Fruit fly (Drosophila melanogaster) whole organism, prepupa: ENCODE measurements around the gene mib1.

Source experiments
- Blimp-1 ChIP-seq: fragments of 200-800 bp; sonication (Bioruptor generic); optimal IDR thresholded peaks from 3 replicates; lab custom pipeline; 2017; ENCODE audit warnings: missing biosample characterization, missing genetic modification characterization, mild to moderate bottlenecking, moderate library complexity, missing genetic modification reagents
- CG10669 ChIP-seq: fragments of 200-800 bp; sonication (Bioruptor generic); optimal IDR thresholded peaks from 3 replicates; lab custom pipeline; 2018; ENCODE audit warnings: missing biosample characterization, mild to moderate bottlenecking, missing genetic modification characterization, moderate library complexity
- CG11294 ChIP-seq: fragments of 200-800 bp; sonication (Bioruptor generic); IDR thresholded peaks from 2 replicates; pipeline ENCODE4 v1.3.6; 2022; ENCODE audit warnings: missing biosample characterization, missing genetic modification characterization
- CG11762 ChIP-seq: fragments of 200-800 bp; sonication (Bioruptor generic); optimal IDR thresholded peaks from 3 replicates; lab custom pipeline; 2016; ENCODE audit warnings: missing biosample characterization, missing genetic modification characterization; ENCODE audit not compliant: insufficient read depth
- CG11902 ChIP-seq: fragments of 200-800 bp; sonication (Bioruptor generic); optimal IDR thresholded peaks from 3 replicates; lab custom pipeline; 2016; ENCODE audit warnings: missing biosample characterization, missing genetic modification characterization
- CG15336 ChIP-seq: fragments of 200-800 bp; sonication (Bioruptor generic); IDR thresholded peaks from 2 replicates; pipeline ENCODE4 v1.3.6; 2022; ENCODE audit warnings: missing biosample characterization, missing genetic modification characterization
- CG1621 ChIP-seq: fragments of 200-800 bp; sonication (Bioruptor generic); optimal IDR thresholded peaks from 3 replicates; lab custom pipeline; 2018; ENCODE audit warnings: missing biosample characterization, mild to moderate bottlenecking, missing genetic modification characterization
- CG3032 ChIP-seq: fragments of 200-800 bp; optimal IDR thresholded peaks from 2 replicates; lab custom pipeline; 2019; ENCODE audit warnings: missing biosample characterization, mild to moderate bottlenecking, missing genetic modification characterization, moderate library complexity
- CG31627 ChIP-seq: fragments of 200-800 bp; sonication (Bioruptor generic); optimal IDR thresholded peaks from 3 replicates; lab custom pipeline; 2016; ENCODE audit warnings: missing biosample characterization, missing genetic modification characterization
- CG32006 ChIP-seq: fragments of 200-800 bp; sonication (Bioruptor generic); optimal IDR thresholded peaks from 3 replicates; lab custom pipeline; 2017; ENCODE audit warnings: missing biosample characterization, mild to moderate bottlenecking, missing genetic modification characterization
- CG34406 ChIP-seq: fragments of 200-800 bp; sonication (Bioruptor generic); optimal IDR thresholded peaks from 3 replicates; lab custom pipeline; 2016; ENCODE audit warnings: missing biosample characterization, missing genetic modification characterization
- CG3919 ChIP-seq: fragments of 200-800 bp; sonication (Bioruptor generic); optimal IDR thresholded peaks from 3 replicates; lab custom pipeline; 2016; ENCODE audit warnings: missing biosample characterization, missing genetic modification characterization
- CG4318 ChIP-seq: fragments of 200-800 bp; sonication (Bioruptor generic); optimal IDR thresholded peaks from 3 replicates; lab custom pipeline; 2017; ENCODE audit warnings: missing biosample characterization, mild to moderate bottlenecking, missing genetic modification characterization
- CG6163 ChIP-seq: fragments of 200-800 bp; sonication (Bioruptor generic); IDR thresholded peaks from 3 replicates; pipeline ENCODE4 v1.3.6; 2022; ENCODE audit warnings: missing biosample characterization, missing genetic modification characterization
- CG6276 ChIP-seq: fragments of 200-800 bp; sonication (Bioruptor generic); optimal IDR thresholded peaks from 2 replicates; lab custom pipeline; 2017; ENCODE audit warnings: missing biosample characterization, mild to moderate bottlenecking, missing genetic modification characterization
- CG6792 ChIP-seq: fragments of 200-800 bp; sonication (Bioruptor generic); optimal IDR thresholded peaks from 3 replicates; lab custom pipeline; 2016; ENCODE audit warnings: missing biosample characterization, missing genetic modification characterization
- CG6808 ChIP-seq: fragments of 200-800 bp; sonication (Bioruptor generic); optimal IDR thresholded peaks from 3 replicates; lab custom pipeline; 2017; ENCODE audit warnings: missing biosample characterization, missing genetic modification characterization, mild to moderate bottlenecking, moderate library complexity, missing genetic modification reagents
- CG7368 ChIP-seq: fragments of 200-800 bp; sonication (Bioruptor generic); optimal IDR thresholded peaks from 3 replicates; lab custom pipeline; 2016; ENCODE audit warnings: missing biosample characterization, missing genetic modification characterization
- CG8319 ChIP-seq: fragments of 200-800 bp; sonication (Bioruptor generic); optimal IDR thresholded peaks from 3 replicates; lab custom pipeline; 2016; ENCODE audit warnings: missing biosample characterization, missing genetic modification characterization
- CG9139 ChIP-seq: fragments of 200-800 bp; sonication (Bioruptor generic); optimal IDR thresholded peaks from 3 replicates; lab custom pipeline; 2017; ENCODE audit warnings: missing biosample characterization, mild to moderate bottlenecking, missing genetic modification characterization
- Eip78C ChIP-seq: fragments of 200-800 bp; sonication (Bioruptor generic); peaks from one replicate; lab custom pipeline; 2016; ENCODE audit warnings: missing biosample characterization, missing genetic modification characterization
- Eip93F ChIP-seq: fragments of 200-800 bp; sonication (Bioruptor generic); optimal IDR thresholded peaks from 2 replicates; lab custom pipeline; 2016; ENCODE audit warnings: missing biosample characterization, mild to moderate bottlenecking, missing genetic modification characterization
- Gug ChIP-seq: fragments of 200-800 bp; sonication (Bioruptor generic); IDR thresholded peaks from 2 replicates; pipeline ENCODE4 v1.3.6; 2022; ENCODE audit warnings: missing biosample characterization, missing genetic modification characterization
- Hr38 ChIP-seq: sonication (Bioruptor generic); optimal IDR thresholded peaks from 2 replicates; lab custom pipeline; 2016; ENCODE audit warnings: missing biosample characterization, missing genetic modification characterization
- Hr39 ChIP-seq: fragments of 200-800 bp; sonication (Bioruptor generic); optimal IDR thresholded peaks from 2 replicates; lab custom pipeline; 2016; ENCODE audit warnings: missing biosample characterization, missing genetic modification characterization
- Met ChIP-seq: fragments of 200-800 bp; sonication (Bioruptor generic); optimal IDR thresholded peaks from 3 replicates; lab custom pipeline; 2016; ENCODE audit warnings: missing biosample characterization, missing genetic modification characterization
- Smox ChIP-seq: fragments of 200-800 bp; sonication (Bioruptor generic); optimal IDR thresholded peaks from 3 replicates; lab custom pipeline; 2016; ENCODE audit warnings: missing biosample characterization, missing genetic modification characterization
- achi ChIP-seq: fragments of 200-800 bp; sonication (Bioruptor generic); optimal IDR thresholded peaks from 3 replicates; lab custom pipeline; 2016; ENCODE audit warnings: missing biosample characterization, missing genetic modification characterization
- dac ChIP-seq: fragments of 200-800 bp; sonication (Bioruptor generic); optimal IDR thresholded peaks from 2 replicates; lab custom pipeline; 2017; ENCODE audit warnings: missing biosample characterization, mild to moderate bottlenecking, missing genetic modification characterization
- dsx ChIP-seq: fragments of 200-800 bp; optimal IDR thresholded peaks from 3 replicates; lab custom pipeline; 2019; ENCODE audit warnings: missing biosample characterization, mild to moderate bottlenecking, missing genetic modification characterization, moderate library complexity; ENCODE audit not compliant: poor library complexity, severe bottlenecking
- esn ChIP-seq: fragments of 200-800 bp; sonication (Bioruptor generic); optimal IDR thresholded peaks from 2 replicates; lab custom pipeline; 2016; ENCODE audit warnings: missing biosample characterization, mild to moderate bottlenecking, missing genetic modification characterization, moderate library complexity
- fd59A ChIP-seq: fragments of 200-800 bp; sonication (Bioruptor generic); optimal IDR thresholded peaks from 2 replicates; lab custom pipeline; 2017; ENCODE audit warnings: missing biosample characterization, mild to moderate bottlenecking, missing genetic modification characterization, missing genetic modification reagents
- fd85E ChIP-seq: fragments of 200-800 bp; sonication (Bioruptor generic); optimal IDR thresholded peaks from 3 replicates; lab custom pipeline; 2016; ENCODE audit warnings: missing biosample characterization, missing genetic modification characterization
- fkh ChIP-seq: fragments of 200-800 bp; sonication (Bioruptor generic); optimal IDR thresholded peaks from 3 replicates; lab custom pipeline; 2017; ENCODE audit warnings: missing biosample characterization, mild to moderate bottlenecking, missing genetic modification characterization, moderate library complexity
- lz ChIP-seq: fragments of 200-800 bp; sonication (Bioruptor generic); optimal IDR thresholded peaks from 3 replicates; lab custom pipeline; 2016; ENCODE audit warnings: missing biosample characterization, missing genetic modification characterization
- net ChIP-seq: fragments of 200-800 bp; sonication (Bioruptor generic); optimal IDR thresholded peaks from 3 replicates; lab custom pipeline; 2016; ENCODE audit warnings: missing biosample characterization, missing genetic modification characterization
- salr ChIP-seq, 2 experiments: fragments of 200-800 bp; sonication (Bioruptor generic); optimal IDR thresholded peaks; 3 replicates each; lab custom pipeline; 2016 to 2018; ENCODE audit warnings: missing biosample characterization in 2 of 2, missing genetic modification characterization in 2 of 2, mild to moderate bottlenecking in 1 of 2
- spab ChIP-seq: fragments of 200-800 bp; sonication (Bioruptor generic); optimal IDR thresholded peaks from 2 replicates; lab custom pipeline; 2017; ENCODE audit warnings: missing biosample characterization, mild to moderate bottlenecking, missing genetic modification characterization, missing genetic modification reagents
- topi ChIP-seq: fragments of 200-800 bp; sonication (Bioruptor generic); optimal IDR thresholded peaks from 3 replicates; lab custom pipeline; 2016; ENCODE audit warnings: missing biosample characterization, missing genetic modification characterization
- vri ChIP-seq: fragments of 200-800 bp; sonication (Bioruptor generic); optimal IDR thresholded peaks from 3 replicates; lab custom pipeline; 2016; ENCODE audit warnings: missing biosample characterization, mild to moderate bottlenecking, missing genetic modification characterization

mib1 gene

DNA sequence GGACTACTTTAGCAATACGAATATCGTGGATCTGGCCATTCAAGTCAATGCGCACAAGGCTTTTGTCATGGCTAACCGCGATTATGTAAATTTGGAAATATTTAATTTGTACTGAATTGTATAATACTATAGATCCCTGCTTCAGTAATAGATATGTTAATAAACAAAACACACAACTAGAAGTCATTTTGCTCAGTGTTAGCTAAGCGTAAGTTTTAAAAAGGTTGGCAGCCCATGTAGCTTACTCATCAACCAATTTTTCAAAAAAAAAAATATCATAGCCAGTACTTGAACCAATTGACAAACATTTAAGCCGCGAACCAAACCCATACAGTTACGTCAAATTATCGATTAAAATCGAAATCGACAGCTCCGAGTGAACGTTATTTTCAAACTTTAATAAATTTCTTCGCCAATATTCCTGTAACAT is 25.5 kb upstream of the mib1 start (continued):
- TF ChIP-seq fd59A (GFP tag; lab: Kevin White, UChicago) (peak; percentile 39), salr (GFP tag; optimal IDR thresholded peaks at IDR 0.05; lab: Kevin White, UChicago) (peak; percentile 17 to 50), Eip93F (no peak), lz (GFP tag; lab: Kevin White, UChicago) (peak; percentile 72), CG3032 (tag; lab: Kevin White, UChicago) (peak; percentile 74), CG9139 (GFP tag; lab: Kevin White, UChicago) (no peak), spab (GFP tag; lab: Kevin White, UChicago) (peak; percentile 59), CG6163 (GFP tag; lab: Robert Waterston, UW) (peak; percentile 85), CG4318 (GFP tag; lab: Kevin White, UChicago) (peak; percentile 35), CG1621 (tag; lab: Kevin White, UChicago) (peak; percentile 66), Met (peak; percentile 80), fd85E (GFP tag; lab: Kevin White, UChicago) (no peak), dsx (GFP tag; lab: Kevin White, UChicago) (peak; percentile 42), CG6792 (GFP tag; lab: Kevin White, UChicago) (peak; percentile 53), CG7368 (GFP tag; lab: Kevin White, UChicago) (peak; percentile 50)

DNA sequence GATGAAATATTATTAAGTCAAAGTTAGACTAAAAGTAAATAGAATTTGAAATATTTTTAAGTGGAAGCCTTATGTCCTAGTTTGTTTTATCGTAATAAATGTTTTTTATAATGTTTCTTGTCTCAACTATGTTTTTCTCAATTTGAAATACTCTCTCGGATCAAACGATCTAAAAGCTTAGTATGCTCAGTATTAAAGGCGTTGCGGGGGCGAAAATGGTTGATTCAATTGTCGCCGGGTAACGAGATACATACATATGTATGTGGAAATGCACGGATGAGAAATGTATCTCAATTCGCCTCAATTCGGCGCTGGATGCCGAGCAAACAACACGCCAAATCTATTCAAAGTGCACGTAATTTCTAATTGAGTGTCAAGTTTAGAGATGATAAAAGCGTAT is 23.6 kb upstream of the mib1 start, which contains the start of gene CG5895:
Gene CG5895 (plus strand): TSS at position 301 of the 400 bp plus-strand sequence.
- TF ChIP-seq spab (GFP tag; lab: Kevin White, UChicago) = no peak
- no peak for TF ChIP-seq Eip78C (GFP tag; lab: Kevin White, UChicago)
- no peak for TF ChIP-seq fkh
- TF ChIP-seq esn (GFP tag; lab: Kevin White, UChicago) = no peak
- TF ChIP-seq CG15336 (GFP tag; lab: Robert Waterston, UW) = no peak
- TF ChIP-seq CG32006 (GFP tag; lab: Kevin White, UChicago) = no peak
- TF ChIP-seq CG31627 (GFP tag; lab: Kevin White, UChicago) = no peak
- no peak for TF ChIP-seq Blimp-1 (GFP tag; lab: Kevin White, UChicago)
- no peak for TF ChIP-seq CG8319 (GFP tag; lab: Kevin White, UChicago)

DNA sequence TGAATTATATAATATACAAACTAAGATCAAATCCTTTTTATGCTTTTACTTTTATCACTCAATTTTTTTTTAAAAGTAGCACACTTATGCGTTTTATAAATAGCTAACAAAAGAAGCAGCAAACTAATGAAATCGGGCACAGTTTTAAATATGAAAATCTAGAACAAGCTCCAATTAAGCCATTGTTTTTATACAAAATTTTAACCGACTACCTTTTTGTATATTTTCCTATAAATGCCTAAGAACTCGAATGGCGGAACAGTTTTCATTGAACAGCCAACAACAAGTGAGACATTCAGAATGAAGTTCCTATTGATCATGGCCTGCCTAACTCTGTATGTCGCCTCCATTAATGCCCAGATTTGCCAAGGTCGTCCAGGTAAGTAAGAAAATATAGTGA is 22.6 kb upstream of the mib1 start, which contains the start of gene CG42538:
Gene CG42538 (plus strand): TSS at position 301 of the 400 bp plus-strand sequence.
- TF ChIP-seq net (GFP tag; lab: Kevin White, UChicago) = no peak
- no peak for TF ChIP-seq topi (GFP tag; lab: Kevin White, UChicago)
- no peak for TF ChIP-seq CG9139 (GFP tag; lab: Kevin White, UChicago)
- TF ChIP-seq CG10669 = no peak
- no peak for TF ChIP-seq Smox (GFP tag; lab: Kevin White, UChicago)
- no peak for TF ChIP-seq vri (GFP tag; lab: Kevin White, UChicago)
- TF ChIP-seq CG1621 (tag; lab: Kevin White, UChicago) = no peak
- TF ChIP-seq CG34406 (GFP tag; lab: Kevin White, UChicago) = no peak
- TF ChIP-seq CG15336 (GFP tag; lab: Robert Waterston, UW) = no peak
- no peak for TF ChIP-seq CG11902
- TF ChIP-seq fd59A (GFP tag; lab: Kevin White, UChicago) = no peak
- no peak for TF ChIP-seq Hr39
- TF ChIP-seq, all 60 proteins: peak for 0

DNA sequence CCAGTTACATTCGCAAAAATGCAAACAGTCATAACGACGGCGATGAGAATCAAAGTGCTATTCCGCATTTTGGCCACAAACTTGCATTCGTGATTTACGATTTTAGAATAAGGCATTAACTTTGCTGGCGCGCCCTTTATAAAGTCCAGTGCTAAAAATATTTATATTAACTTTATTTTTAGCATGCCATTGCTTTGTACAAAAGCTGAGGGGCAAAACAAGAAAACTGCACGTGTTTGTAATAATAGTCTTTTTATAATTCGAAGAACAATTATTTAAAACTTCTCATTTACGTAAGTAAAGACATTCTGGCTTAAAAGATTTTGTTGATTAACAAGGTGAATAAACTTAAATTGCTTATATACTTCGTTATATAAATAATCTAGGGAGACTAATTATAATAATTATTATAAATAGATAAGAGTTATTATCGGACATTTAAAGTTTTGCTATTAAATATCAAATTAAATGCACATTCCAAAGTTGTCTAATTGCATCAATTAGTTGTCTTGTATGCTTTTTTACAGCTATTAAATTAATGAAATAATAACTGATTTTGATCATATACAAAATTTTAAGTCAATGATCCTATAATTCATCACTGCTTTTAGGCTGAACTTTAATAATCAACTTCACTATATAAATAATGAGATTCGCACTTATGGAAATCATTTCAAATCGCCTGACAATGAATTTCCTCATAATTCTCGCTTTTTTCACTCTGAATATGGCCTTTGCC is 21.6 kb upstream of the mib1 start, which contains the start of the genes CG42717 and CG42716:
Gene CG42717 (minus strand): TSS at position 101 of the 739 bp plus-strand sequence.
Gene CG42716 (plus strand): TSS at position 689 of the 739 bp plus-strand sequence.
- TF ChIP-seq CG10669 = no peak
- TF ChIP-seq dsx (GFP tag; lab: Kevin White, UChicago) = no peak
- TF ChIP-seq achi (GFP tag; lab: Kevin White, UChicago) = no peak
- no peak for TF ChIP-seq CG6276 (GFP tag; lab: Kevin White, UChicago)
- TF ChIP-seq CG8319 (GFP tag; lab: Kevin White, UChicago) = no peak
- no peak for TF ChIP-seq Hr38 (GFP tag; lab: Kevin White, UChicago)
- no peak for TF ChIP-seq CG4318 (GFP tag; lab: Kevin White, UChicago)
- TF ChIP-seq CG6808 (GFP tag; lab: Kevin White, UChicago) = no peak
- TF ChIP-seq CG11294 (GFP tag; lab: Robert Waterston, UW) = no peak
- TF ChIP-seq CG3919 (GFP tag; lab: Kevin White, UChicago) = no peak
- no peak for TF ChIP-seq Gug
- TF ChIP-seq dac (GFP tag; lab: Kevin White, UChicago) = no peak
- no peak for TF ChIP-seq CG32006 (GFP tag; lab: Kevin White, UChicago)
- TF ChIP-seq Hr39 = no peak
- TF ChIP-seq CG11762 (GFP tag; lab: Kevin White, UChicago) = no peak
- no peak for TF ChIP-seq CG31627 (GFP tag; lab: Kevin White, UChicago)
- no peak for TF ChIP-seq CG9139 (GFP tag; lab: Kevin White, UChicago)
- no peak for TF ChIP-seq CG15336 (GFP tag; lab: Robert Waterston, UW)
